Worm (Caenorhabditis elegans): Measurements from ENCODE around the gene lron-12.

lron-12 gene

ce11 chrIII:12124392-12124791, 6.1 kb upstream of the lron-12 start:
- no peak for TF ChIP-seq nhr-90 (tag; optimal IDR thresholded peaks at IDR 0.05)
- TF ChIP-seq F57A8.1 (GFP tag; optimal IDR thresholded peaks at IDR 0.05), result no peak
- no peak for TF ChIP-seq nhr-27 (tag; optimal IDR thresholded peaks at IDR 0.05)
- no peak for TF ChIP-seq cebp-1 (GFP tag; IDR thresholded peaks at IDR 0.05)
- no peak for TF ChIP-seq cebp-1 (tag; optimal IDR thresholded peaks at IDR 0.05)
- no peak for TF ChIP-seq let-607 (tag; optimal IDR thresholded peaks at IDR 0.05)
- no peak for TF ChIP-seq hmg-20 (GFP tag; IDR thresholded peaks at IDR 0.05)
- no peak for TF ChIP-seq ztf-18 (tag; optimal IDR thresholded peaks at IDR 0.05)
- TF ChIP-seq ztf-3 (GFP tag; optimal IDR thresholded peaks at IDR 0.05), result no peak
- TF ChIP-seq xnd-1 (tag; optimal IDR thresholded peaks at IDR 0.05), result no peak
- TF ChIP-seq dpff-1 (tag; optimal IDR thresholded peaks at IDR 0.05), result no peak
- TF ChIP-seq F23B12.7 (tag; optimal IDR thresholded peaks at IDR 0.05; ENCODE audit: insufficient read depth), result no peak
- no peak for TF ChIP-seq zfh-2 (GFP tag; conservative IDR thresholded peaks at IDR 0.05)
- no peak for TF ChIP-seq Y53G8AR.9 (GFP tag; conservative IDR thresholded peaks at IDR 0.05)
- TF ChIP-seq mes-4 (tag; optimal IDR thresholded peaks at IDR 0.05), result no peak
- TF ChIP-seq ama-1 (optimal IDR thresholded peaks at IDR 0.05), result no peak
- no peak for TF ChIP-seq ama-1 (GFP tag; optimal IDR thresholded peaks at IDR 0.05)
- TF ChIP-seq ceh-58 (GFP tag; IDR thresholded peaks at IDR 0.05), result no peak
- no peak for TF ChIP-seq nfya-1 (tag; optimal IDR thresholded peaks at IDR 0.05; ENCODE audit: borderline replicate concordance, insufficient read depth)

- TF ChIP-seq ztf-28 (GFP tag; IDR thresholded peaks at IDR 0.05) (no peak), hsf-1 (GFP tag; IDR thresholded peaks at IDR 0.05) (peak; percentile 93), mes-4 (tag; optimal IDR thresholded peaks at IDR 0.05) (no peak), rpc-1 (optimal IDR thresholded peaks at IDR 0.05) (peak; percentile 30), rpc-1 (tag; optimal IDR thresholded peaks at IDR 0.05) (no peak), egl-18 (GFP tag; IDR thresholded peaks at IDR 0.05) (no peak)
Observed at ce11 chrIII:12123427-12123826, 5.1 kb upstream of the lron-12 start.

ce11 chrIII:12121177-12121576, 2.9 kb upstream of the lron-12 start:
- TF ChIP-seq rpc-1 (optimal IDR thresholded peaks at IDR 0.05), result no peak
- no peak for TF ChIP-seq rpc-1 (tag; optimal IDR thresholded peaks at IDR 0.05)
- no peak for TF ChIP-seq B0261.1 (tag; optimal IDR thresholded peaks at IDR 0.05)
- no peak for TF ChIP-seq efl-1 (GFP tag; optimal IDR thresholded peaks at IDR 0.05)
- no peak for TF ChIP-seq unc-62 (GFP tag; optimal IDR thresholded peaks at IDR 0.05)
- TF ChIP-seq ets-4 (GFP tag; optimal IDR thresholded peaks at IDR 0.05), result no peak
- no peak for TF ChIP-seq sdz-38 (tag; optimal IDR thresholded peaks at IDR 0.05)
- no peak for TF ChIP-seq ekl-4 (GFP tag; IDR thresholded peaks at IDR 0.05)
- no peak for TF ChIP-seq F37B4.10 (GFP tag; IDR thresholded peaks at IDR 0.05)
- no peak for TF ChIP-seq K12H6.12 (tag; optimal IDR thresholded peaks at IDR 0.05)
- no peak for TF ChIP-seq nhr-90 (tag; optimal IDR thresholded peaks at IDR 0.05)
- no peak for TF ChIP-seq attf-5 (GFP tag; optimal IDR thresholded peaks at IDR 0.05)
- no peak for TF ChIP-seq lsy-27 (tag; optimal IDR thresholded peaks at IDR 0.05; ENCODE audit: borderline replicate concordance, insufficient read depth)
- no peak for TF ChIP-seq F55B11.4 (tag; optimal IDR thresholded peaks at IDR 0.05; ENCODE audit: borderline replicate concordance, insufficient read depth)
- no peak for TF ChIP-seq ceh-100 (GFP tag; IDR thresholded peaks at IDR 0.05)

- TF ChIP-seq dox-1 (GFP tag; IDR thresholded peaks at IDR 0.05) (no peak), attf-6 (GFP tag; IDR thresholded peaks at IDR 0.05) (no peak), madf-10 (tag; optimal IDR thresholded peaks at IDR 0.05) (no peak)
Observed at ce11 chrIII:12119625-12120024, 1.3 kb upstream of the lron-12 start.

Measured in whole organism, young adult.